Worm (Caenorhabditis elegans) whole organism, late embryonic: ENCODE results near the gene srv-17.
A peak's percentile ranks its signal among the peaks of the same experiment; 100 is the strongest.

ENCODE experiments used
- C38D4.7 ChIP-seq: fragments of 200-800 bp; sonication (Bioruptor generic); optimal IDR thresholded peaks from 2 replicates; lab custom pipeline; 2018; ENCODE audit warnings: mild to moderate bottlenecking, missing genetic modification characterization, moderate library complexity, missing compliant biosample characterization
- F13H6.1 ChIP-seq: sonication (generic microtip); optimal IDR thresholded peaks from 2 replicates; lab custom pipeline; 2016; ENCODE audit warnings: missing genetic modification characterization, missing compliant biosample characterization
- T23F11.4 ChIP-seq: fragments of 200-800 bp; sonication (Bioruptor generic); optimal IDR thresholded peaks from 2 replicates; lab custom pipeline; 2018; ENCODE audit warnings: mild to moderate bottlenecking, missing genetic modification characterization, missing compliant biosample characterization
- Y22D7AL.16 ChIP-seq: sonication (generic microtip); optimal IDR thresholded peaks from 2 replicates; lab custom pipeline; 2016; ENCODE audit warnings: missing genetic modification characterization, missing compliant biosample characterization
- ama-1 ChIP-seq: fragments of 150-350 bp; optimal IDR thresholded peaks from 2 replicates; lab custom pipeline; 2014
- ceh-18 ChIP-seq: sonication (generic microtip); optimal IDR thresholded peaks from 2 replicates; lab custom pipeline; 2016; ENCODE audit warnings: missing genetic modification characterization, missing compliant biosample characterization
- ceh-19 ChIP-seq: fragments of 200-800 bp; sonication (Bioruptor generic); optimal IDR thresholded peaks from 2 replicates; lab custom pipeline; 2018; ENCODE audit warnings: mild to moderate bottlenecking, missing genetic modification characterization, missing compliant biosample characterization
- ceh-2 ChIP-seq: sonication (generic microtip); optimal IDR thresholded peaks from 2 replicates; lab custom pipeline; 2016; ENCODE audit warnings: missing genotype, missing genetic modification characterization, missing compliant biosample characterization
- ceh-24 ChIP-seq: sonication (generic microtip); optimal IDR thresholded peaks from 2 replicates; lab custom pipeline; 2016; ENCODE audit warnings: mild to moderate bottlenecking, missing genetic modification characterization, missing compliant biosample characterization
- ceh-30 ChIP-seq: fragments of 150-350 bp; optimal IDR thresholded peaks from 2 replicates; lab custom pipeline; 2014; ENCODE audit warnings: missing biosample characterization, missing genetic modification characterization
- ceh-45 ChIP-seq: fragments of 200-800 bp; sonication (Bioruptor generic); IDR thresholded peaks from 2 replicates; pipeline ENCODE4 v1.3.6; 2022; ENCODE audit warnings: missing genetic modification reagents, missing genetic modification characterization, missing compliant biosample characterization
- ceh-48 ChIP-seq: sonication (generic microtip); optimal IDR thresholded peaks from 2 replicates; lab custom pipeline; 2016; ENCODE audit warnings: missing genetic modification characterization, inconsistent platforms, missing compliant biosample characterization
- ceh-6 ChIP-seq: fragments of 200-800 bp; sonication (Bioruptor generic); optimal IDR thresholded peaks from 2 replicates; lab custom pipeline; 2018; ENCODE audit warnings: mild to moderate bottlenecking, missing genetic modification characterization, missing compliant biosample characterization
- che-1 ChIP-seq: sonication (generic microtip); optimal IDR thresholded peaks from 2 replicates; lab custom pipeline; 2016; ENCODE audit warnings: mild to moderate bottlenecking, missing genetic modification characterization, missing compliant biosample characterization
- dmd-4 ChIP-seq: sonication (generic microtip); optimal IDR thresholded peaks from 2 replicates; lab custom pipeline; 2016; ENCODE audit warnings: borderline replicate concordance, missing genetic modification characterization, missing compliant biosample characterization
- elt-2 ChIP-seq: sonication (generic microtip); optimal IDR thresholded peaks from 2 replicates; lab custom pipeline; 2016; ENCODE audit warnings: missing genetic modification reagents, missing genetic modification characterization, missing compliant biosample characterization
- eyg-1 ChIP-seq: sonication (generic microtip); optimal IDR thresholded peaks from 2 replicates; lab custom pipeline; 2016; ENCODE audit warnings: missing genotype, missing genetic modification characterization, missing compliant biosample characterization
- fkh-6 ChIP-seq: sonication (generic microtip); optimal IDR thresholded peaks from 2 replicates; lab custom pipeline; 2016; ENCODE audit warnings: missing genetic modification characterization, missing compliant biosample characterization
- gmeb-2 ChIP-seq: sonication (generic microtip); optimal IDR thresholded peaks from 2 replicates; lab custom pipeline; 2016; ENCODE audit warnings: missing genetic modification characterization, inconsistent platforms, missing compliant biosample characterization
- hlh-30 ChIP-seq: sonication (generic microtip); optimal IDR thresholded peaks from 2 replicates; lab custom pipeline; 2017; ENCODE audit warnings: antibody characterized with exemption, missing genetic modification characterization, missing compliant biosample characterization; ENCODE audit not compliant: insufficient read depth
- hlh-8 ChIP-seq: sonication (generic microtip); optimal IDR thresholded peaks from 2 replicates; lab custom pipeline; 2016; ENCODE audit warnings: missing genotype, missing genetic modification characterization, missing compliant biosample characterization
- madf-2 ChIP-seq: sonication (generic microtip); optimal IDR thresholded peaks from 2 replicates; lab custom pipeline; 2017; ENCODE audit warnings: missing genetic modification characterization, missing compliant biosample characterization
- nfya-1 ChIP-seq: sonication (generic microtip); optimal IDR thresholded peaks from 2 replicates; lab custom pipeline; 2017; ENCODE audit warnings: missing genetic modification characterization, mild to moderate bottlenecking, missing compliant biosample characterization, antibody characterized with exemption, moderate library complexity
- nhr-11 ChIP-seq: fragments of 150-350 bp; optimal IDR thresholded peaks from 2 replicates; lab custom pipeline; 2014; ENCODE audit warnings: missing biosample characterization, missing genetic modification characterization
- nhr-232 ChIP-seq: sonication (generic microtip); optimal IDR thresholded peaks from 2 replicates; lab custom pipeline; 2016; ENCODE audit warnings: missing genetic modification characterization, missing compliant biosample characterization
- odd-2 ChIP-seq: sonication (generic microtip); optimal IDR thresholded peaks from 2 replicates; lab custom pipeline; 2017; ENCODE audit warnings: antibody characterized with exemption, mild to moderate bottlenecking, missing genetic modification characterization, missing compliant biosample characterization
- pag-3 ChIP-seq: sonication (generic microtip); optimal IDR thresholded peaks from 2 replicates; lab custom pipeline; 2016; ENCODE audit warnings: missing compliant biosample characterization, missing genetic modification characterization, borderline replicate concordance
- pat-9 ChIP-seq: fragments of 200-800 bp; sonication (Bioruptor generic); optimal IDR thresholded peaks from 2 replicates; lab custom pipeline; 2018; ENCODE audit warnings: mild to moderate bottlenecking, missing genetic modification characterization, moderate library complexity, missing compliant biosample characterization
- pqm-1 ChIP-seq: sonication (generic microtip); optimal IDR thresholded peaks from 2 replicates; lab custom pipeline; 2016; ENCODE audit warnings: missing genetic modification characterization, missing compliant biosample characterization
- pros-1 ChIP-seq: fragments of 150-350 bp; optimal IDR thresholded peaks from 2 replicates; lab custom pipeline; 2014; ENCODE audit warnings: missing biosample characterization, missing genetic modification reagents, missing genetic modification characterization
- rnt-1 ChIP-seq: sonication (generic microtip); optimal IDR thresholded peaks from 2 replicates; lab custom pipeline; 2016; ENCODE audit warnings: missing genetic modification characterization, missing compliant biosample characterization
- sdc-2 ChIP-seq: sonication (generic microtip); optimal IDR thresholded peaks from 2 replicates; lab custom pipeline; 2016; ENCODE audit warnings: missing genotype, missing genetic modification characterization, missing compliant biosample characterization
- syd-9 ChIP-seq: sonication (generic microtip); optimal IDR thresholded peaks from 2 replicates; lab custom pipeline; 2016; ENCODE audit warnings: mild to moderate bottlenecking, missing genetic modification characterization, moderate library complexity, missing compliant biosample characterization
- tbx-2 ChIP-seq: sonication (generic microtip); optimal IDR thresholded peaks from 2 replicates; lab custom pipeline; 2016; ENCODE audit warnings: missing genetic modification characterization, missing compliant biosample characterization
- tbx-7 ChIP-seq: sonication (generic microtip); optimal IDR thresholded peaks from 2 replicates; lab custom pipeline; 2016; ENCODE audit warnings: missing genotype, missing genetic modification characterization, missing compliant biosample characterization
- ttx-3 ChIP-seq: sonication (generic microtip); optimal IDR thresholded peaks from 2 replicates; lab custom pipeline; 2016; ENCODE audit warnings: missing genetic modification reagents, missing genetic modification characterization, missing compliant biosample characterization
- unc-42 ChIP-seq: sonication (generic microtip); optimal IDR thresholded peaks from 2 replicates; lab custom pipeline; 2016; ENCODE audit warnings: missing genotype, missing genetic modification characterization, missing compliant biosample characterization
- zip-5 ChIP-seq: sonication (generic microtip); optimal IDR thresholded peaks from 2 replicates; lab custom pipeline; 2016; ENCODE audit warnings: missing genetic modification characterization, missing compliant biosample characterization
- ztf-16 ChIP-seq: sonication (generic microtip); optimal IDR thresholded peaks from 2 replicates; lab custom pipeline; 2017; ENCODE audit warnings: missing genetic modification characterization, missing compliant biosample characterization

The srv-17 gene

DNA sequence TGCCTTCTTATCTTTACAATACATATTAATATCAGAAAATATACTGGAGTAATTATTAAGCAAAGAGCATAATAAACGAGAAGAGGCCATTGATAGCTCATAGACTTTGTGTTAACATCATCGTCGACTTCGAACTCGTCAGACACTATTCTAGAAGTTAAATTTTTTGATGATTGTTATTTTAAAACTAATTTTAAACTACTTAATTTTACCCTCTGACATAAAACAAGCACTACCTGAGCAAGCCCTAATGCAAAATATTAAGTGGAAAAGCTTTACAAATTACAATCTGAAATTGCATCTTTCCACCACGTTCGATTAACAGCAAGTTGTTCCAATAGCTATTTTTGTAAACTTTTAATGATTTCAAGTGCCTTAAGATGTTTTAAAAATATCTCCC, at the start of gene srv-17:
TSS of gene srv-17 (minus strand) at position 101 of the 400 bp plus-strand sequence.
- TF ChIP-seq eyg-1 (tag; lab: Kevin White, UChicago), result no peak
- no peak for TF ChIP-seq gmeb-2
- TF ChIP-seq ceh-24 (tag; lab: Kevin White, UChicago), result no peak
- no peak for TF ChIP-seq tbx-7
- TF ChIP-seq ttx-3 (tag; lab: Kevin White, UChicago), result no peak
- no peak for TF ChIP-seq nfya-1 (tag; lab: Kevin White, UChicago)
- TF ChIP-seq, all 69 proteins: peak for 0

DNA sequence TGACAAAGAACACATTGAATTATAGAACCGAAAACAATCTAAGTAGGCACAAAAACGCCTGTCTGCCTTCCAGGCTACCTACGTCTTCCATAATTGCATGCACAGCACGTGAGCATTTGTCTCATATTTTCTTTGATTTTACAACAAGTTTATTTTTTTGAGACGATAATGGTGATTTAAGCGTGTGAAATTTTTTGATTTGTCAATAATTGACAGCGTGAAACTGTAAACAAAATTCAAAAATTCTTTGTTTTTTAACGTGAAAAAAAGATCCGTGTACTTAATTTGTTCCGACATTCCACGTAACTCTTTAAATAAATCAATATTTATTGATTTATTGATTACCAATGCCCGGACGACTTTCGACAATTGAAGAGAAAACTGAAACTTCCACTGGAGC, 47.1 kb upstream of the srv-17 start, which contains the start of gene dhhc-13:
TSS of gene dhhc-13 (plus strand) at position 301 of the 400 bp plus-strand sequence.
- TF ChIP-seq hlh-30 (tag; lab: Kevin White, UChicago) (no peak), rnt-1 (tag; lab: Kevin White, UChicago) (no peak), tbx-7 (no peak), pqm-1 (tag; lab: Kevin White, UChicago) (no peak), tbx-2 (tag; lab: Kevin White, UChicago) (no peak), pros-1 (tag; lab: Kevin White, UChicago) (no peak), ceh-45 (GFP tag; lab: Robert Waterston, UW) (no peak), dmd-4 (tag; lab: Kevin White, UChicago) (no peak), zip-5 (no peak), C38D4.7 (GFP tag; lab: Kevin White, UChicago) (no peak), ceh-2 (no peak), sdc-2 (tag; lab: Kevin White, UChicago) (no peak), ztf-16 (tag; lab: Kevin White, UChicago) (no peak), ceh-19 (GFP tag; lab: Kevin White, UChicago) (no peak), ama-1 (lab: Kevin White, UChicago) (no peak)

DNA sequence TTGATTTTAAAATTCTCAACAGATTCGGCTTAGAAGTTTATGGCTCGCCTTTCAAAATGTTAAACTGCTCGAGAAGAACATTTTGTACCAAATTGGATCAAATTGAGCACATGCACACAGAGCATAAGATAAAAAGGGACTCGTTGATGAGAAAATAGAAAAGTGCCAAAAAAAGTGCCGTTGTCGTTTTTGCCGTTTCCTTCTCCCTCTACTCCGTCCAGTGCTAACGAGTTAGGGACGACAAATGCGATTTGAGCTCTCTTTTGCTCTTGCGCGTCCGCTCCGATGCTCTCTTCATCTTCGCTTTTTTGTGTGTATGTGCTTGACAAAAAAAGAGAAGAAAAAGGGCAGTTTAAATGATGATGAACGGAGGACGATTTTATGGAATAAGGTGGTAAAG, 45.2 kb upstream of the srv-17 start:
- TF ChIP-seq hlh-30 (tag; lab: Kevin White, UChicago) (no peak), unc-42 (tag; lab: Kevin White, UChicago) (peak; percentile 91)

DNA sequence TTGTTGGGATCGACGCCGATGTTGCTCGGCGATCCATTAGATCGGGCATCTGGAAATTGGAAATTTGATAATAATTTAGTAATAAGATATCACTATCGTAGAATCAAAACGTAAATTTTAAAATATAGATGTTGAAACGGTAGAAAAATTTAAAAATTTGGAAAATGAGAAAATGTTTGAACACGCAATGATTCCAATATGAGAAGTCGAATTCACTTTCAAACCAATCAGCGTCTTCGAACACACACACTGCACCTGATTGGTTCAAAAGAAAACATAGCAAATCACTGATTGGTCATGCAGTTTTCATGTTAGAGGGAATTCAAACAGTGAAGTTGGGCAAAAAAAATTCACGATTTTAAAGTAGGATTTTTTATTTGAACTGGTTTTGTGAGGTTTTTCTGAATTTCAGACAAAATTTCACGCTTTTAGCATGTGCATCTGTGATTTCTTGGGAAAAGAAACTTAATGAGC, 33.4 kb upstream of the srv-17 start, which contains the start of gene H04M03.12:
TSS of gene H04M03.12 (minus strand) at position 51 of the 474 bp plus-strand sequence.
- peak; percentile 53 for TF ChIP-seq nfya-1 (tag; lab: Kevin White, UChicago)
- TF ChIP-seq odd-2 (tag; lab: Kevin White, UChicago), result no peak

DNA sequence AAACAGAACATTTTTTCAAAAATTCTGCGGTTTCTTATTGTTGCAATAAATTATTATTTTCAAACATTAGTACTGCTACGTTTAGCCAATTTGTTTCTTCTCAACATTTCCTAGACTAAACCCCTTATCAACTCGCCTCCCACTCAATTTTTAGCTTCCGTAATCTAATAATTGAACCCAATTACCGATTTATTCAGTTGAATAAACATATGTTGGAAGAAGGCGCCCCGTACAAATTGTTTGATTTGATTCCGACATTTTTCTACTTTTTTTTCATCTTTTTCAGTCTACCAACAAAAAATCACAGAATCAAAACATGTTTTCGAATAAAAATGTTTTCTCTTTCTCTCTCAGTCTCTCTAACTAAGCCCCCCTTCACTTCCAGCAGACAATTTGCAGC, 32.8 kb upstream of the srv-17 start:
- TF ChIP-seq unc-42 (tag; lab: Kevin White, UChicago), result peak; percentile 85
- TF ChIP-seq tbx-7, result no peak
- no peak for TF ChIP-seq sdc-2 (tag; lab: Kevin White, UChicago)
- no peak for TF ChIP-seq madf-2
- TF ChIP-seq ama-1 (lab: Kevin White, UChicago), result no peak
- TF ChIP-seq ceh-48, result no peak
- no peak for TF ChIP-seq ceh-2
- TF ChIP-seq, all 69 proteins: peak for 1

DNA sequence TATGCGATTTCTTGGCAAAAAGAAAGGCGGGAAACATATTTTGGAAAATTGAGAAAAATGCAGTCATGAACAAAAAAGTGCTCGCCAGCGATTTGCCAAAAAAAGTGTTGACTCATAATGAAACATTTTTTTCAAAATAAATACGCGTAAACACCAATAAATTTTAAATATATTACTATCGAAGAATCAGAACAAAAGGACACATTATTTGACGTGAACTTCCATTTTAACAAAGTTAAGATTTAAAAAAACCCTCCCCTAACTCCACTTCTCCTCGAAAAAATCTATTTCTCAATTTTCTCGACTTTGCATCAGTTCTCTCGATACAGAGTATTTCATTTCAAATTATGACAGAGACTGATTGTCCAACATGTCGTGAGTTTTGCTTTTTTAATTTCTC, 26.4 kb upstream of the srv-17 start, which contains the start of gene pck-3:
TSS of gene pck-3 (plus strand) at position 301 of the 400 bp plus-strand sequence.
- TF ChIP-seq ceh-19 (GFP tag; lab: Kevin White, UChicago) (no peak), ceh-24 (tag; lab: Kevin White, UChicago) (no peak), nhr-11 (tag; lab: Kevin White, UChicago) (no peak), elt-2 (tag; lab: Kevin White, UChicago) (no peak), ceh-48 (no peak), ceh-18 (no peak), gmeb-2 (no peak), T23F11.4 (no peak), pqm-1 (tag; lab: Kevin White, UChicago) (no peak), ttx-3 (tag; lab: Kevin White, UChicago) (no peak)

DNA sequence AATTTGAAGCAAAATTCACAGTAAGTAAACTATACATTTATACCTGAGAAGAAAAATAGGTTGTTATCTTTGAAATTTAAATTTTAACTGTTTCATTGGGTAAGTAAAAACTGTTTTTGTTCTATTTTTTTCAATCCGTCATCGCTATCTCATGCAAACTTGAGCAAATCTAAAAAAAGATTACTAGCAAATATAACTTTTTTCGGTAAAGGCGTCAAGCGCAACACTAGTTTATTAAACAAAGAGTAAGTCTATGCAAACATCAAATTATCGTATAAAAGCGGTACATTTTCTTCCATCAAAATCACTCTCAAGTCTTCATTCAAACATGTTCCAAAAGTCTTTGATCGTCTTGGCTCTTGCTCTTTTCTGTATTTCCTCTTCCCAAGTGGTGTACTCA, 25.2 kb upstream of the srv-17 start, which contains the start of gene nspb-6:
TSS of gene nspb-6 (plus strand) at position 301 of the 400 bp plus-strand sequence.
- TF ChIP-seq unc-42 (tag; lab: Kevin White, UChicago) (no peak), F13H6.1 (tag; lab: Kevin White, UChicago) (no peak), hlh-8 (tag; lab: Kevin White, UChicago) (no peak), dmd-4 (tag; lab: Kevin White, UChicago) (no peak), ceh-6 (GFP tag; lab: Kevin White, UChicago) (no peak), ceh-24 (tag; lab: Kevin White, UChicago) (no peak), pag-3 (tag; lab: Kevin White, UChicago) (no peak), nhr-232 (no peak), ceh-30 (tag; lab: Kevin White, UChicago) (no peak), fkh-6 (tag; lab: Kevin White, UChicago) (no peak), nhr-11 (tag; lab: Kevin White, UChicago) (no peak), pat-9 (no peak), Y22D7AL.16 (tag; lab: Kevin White, UChicago) (no peak), che-1 (tag; lab: Kevin White, UChicago) (no peak), T23F11.4 (no peak), zip-5 (no peak), hlh-30 (tag; lab: Kevin White, UChicago) (no peak), syd-9 (tag; lab: Kevin White, UChicago) (no peak)
